Worm (Caenorhabditis elegans) whole organism, L2 larva: ENCODE data around the gene E02C12.6.

ENCODE experiments used
- C34F6.9 ChIP-seq: fragments of 150-350 bp; optimal IDR thresholded peaks from 2 replicates; lab custom pipeline; 2014; ENCODE audit warnings: missing biosample characterization, missing genetic modification characterization
- F13H6.1 ChIP-seq: sonication (generic microtip); optimal IDR thresholded peaks from 2 replicates; lab custom pipeline; 2016; ENCODE audit warnings: missing genetic modification characterization, missing compliant biosample characterization
- R02D3.7 ChIP-seq: fragments of 150-350 bp; optimal IDR thresholded peaks from 2 replicates; lab custom pipeline; 2014; ENCODE audit warnings: missing biosample characterization, missing genetic modification characterization
- ZK546.5 ChIP-seq: sonication (generic microtip); optimal IDR thresholded peaks from 2 replicates; lab custom pipeline; 2017; ENCODE audit warnings: missing biosample characterization, missing genetic modification characterization
- aly-2 ChIP-seq: fragments of 150-350 bp; optimal IDR thresholded peaks from 2 replicates; lab custom pipeline; 2014; ENCODE audit warnings: missing biosample characterization, missing genetic modification characterization
- ceh-16 ChIP-seq: fragments of 150-350 bp; optimal IDR thresholded peaks from 2 replicates; lab custom pipeline; 2014; ENCODE audit warnings: missing biosample characterization, missing genetic modification characterization
- ceh-82 ChIP-seq: fragments of 150-350 bp; optimal IDR thresholded peaks from 2 replicates; lab custom pipeline; 2014; ENCODE audit warnings: missing biosample characterization, missing genetic modification characterization
- egl-27 ChIP-seq: sonication (generic microtip); optimal IDR thresholded peaks from 3 replicates; lab custom pipeline; 2017; ENCODE audit warnings: missing biosample characterization, missing genetic modification reagents, missing genetic modification characterization
- elt-1 ChIP-seq: fragments of 150-350 bp; optimal IDR thresholded peaks from 2 replicates; lab custom pipeline; 2014; ENCODE audit warnings: missing biosample characterization, missing genetic modification characterization
- elt-3 ChIP-seq: sonication (generic microtip); optimal IDR thresholded peaks from 2 replicates; lab custom pipeline; 2017; ENCODE audit warnings: missing biosample characterization, missing genetic modification characterization
- fos-1 ChIP-seq: fragments of 150-350 bp; optimal IDR thresholded peaks from 2 replicates; lab custom pipeline; 2014; ENCODE audit warnings: missing biosample characterization, missing genetic modification characterization
- gmeb-1 ChIP-seq: fragments of 150-350 bp; optimal IDR thresholded peaks from 2 replicates; lab custom pipeline; 2014; ENCODE audit warnings: missing biosample characterization, missing genetic modification characterization
- lin-11 ChIP-seq: fragments of 150-350 bp; sonication (generic microtip); optimal IDR thresholded peaks from 2 replicates; lab custom pipeline; 2014; ENCODE audit warnings: missing biosample characterization, missing genetic modification characterization, inconsistent platforms, mixed read lengths
- lin-13 ChIP-seq: fragments of 150-350 bp; optimal IDR thresholded peaks from 2 replicates; lab custom pipeline; 2014; ENCODE audit warnings: missing biosample characterization, missing genetic modification reagents, missing genetic modification characterization
- lsy-2 ChIP-seq, 2 experiments: fragments of 150-350 bp in 1 of 2; sonication (generic microtip) in 1 of 2; optimal IDR thresholded peaks; 2 replicates each; lab custom pipeline; 2014 to 2017; ENCODE audit warnings: missing biosample characterization in 2 of 2, missing genetic modification characterization in 2 of 2
- mab-5 ChIP-seq: fragments of 150-350 bp; optimal IDR thresholded peaks from 2 replicates; lab custom pipeline; 2014; ENCODE audit warnings: missing biosample characterization, missing genetic modification characterization
- mdl-1 ChIP-seq, 2 experiments: fragments of 150-350 bp in 1 of 2; sonication (generic microtip) in 1 of 2; optimal IDR thresholded peaks; 2 replicates each; lab custom pipeline; 2017; ENCODE audit warnings: missing biosample characterization in 2 of 2, missing genetic modification characterization in 2 of 2
- nhr-10 ChIP-seq: sonication (generic microtip); optimal IDR thresholded peaks from 2 replicates; lab custom pipeline; 2017; ENCODE audit warnings: missing biosample characterization, missing genetic modification characterization
- nhr-11 ChIP-seq: fragments of 150-350 bp; optimal IDR thresholded peaks from 2 replicates; lab custom pipeline; 2014; ENCODE audit warnings: missing biosample characterization, missing genetic modification characterization
- nhr-129 ChIP-seq: fragments of 150-350 bp; optimal IDR thresholded peaks from 2 replicates; lab custom pipeline; 2014; ENCODE audit warnings: missing biosample characterization, missing genetic modification characterization
- nhr-23 ChIP-seq: fragments of 150-350 bp; optimal IDR thresholded peaks from 2 replicates; lab custom pipeline; 2014; ENCODE audit warnings: missing biosample characterization, missing genetic modification reagents, missing genetic modification characterization
- nhr-237 ChIP-seq: fragments of 150-350 bp; optimal IDR thresholded peaks from 2 replicates; lab custom pipeline; 2014; ENCODE audit warnings: missing biosample characterization, missing genetic modification characterization
- nhr-25 ChIP-seq: fragments of 150-350 bp; sonication (generic microtip); optimal IDR thresholded peaks from 3 replicates; lab custom pipeline; 2014; ENCODE audit warnings: missing biosample characterization, missing genetic modification characterization
- nhr-6 ChIP-seq: fragments of 150-350 bp; optimal IDR thresholded peaks from 2 replicates; lab custom pipeline; 2014; ENCODE audit warnings: missing biosample characterization, missing genetic modification characterization
- skn-1 ChIP-seq: sonication (generic microtip); optimal IDR thresholded peaks from 2 replicates; lab custom pipeline; 2017; ENCODE audit warnings: missing biosample characterization, missing genetic modification characterization
- sma-3 ChIP-seq: sonication (generic microtip); optimal IDR thresholded peaks from 2 replicates; lab custom pipeline; 2016; ENCODE audit warnings: missing genetic modification reagents, missing genetic modification characterization, missing compliant biosample characterization
- sma-9 ChIP-seq, 2 experiments: fragments of 150-350 bp in 1 of 2; sonication (generic microtip) in 1 of 2; optimal IDR thresholded peaks; 2 replicates each; lab custom pipeline; 2014 to 2016; ENCODE audit warnings: missing genetic modification characterization in 2 of 2, mild to moderate bottlenecking in 1 of 2, missing biosample characterization in 1 of 2, missing compliant biosample characterization in 1 of 2, missing genetic modification reagents in 1 of 2, moderate library complexity in 1 of 2
- snpc-4 ChIP-seq: fragments of 150-350 bp; optimal IDR thresholded peaks from 2 replicates; lab custom pipeline; 2014; ENCODE audit warnings: missing biosample characterization, missing genetic modification characterization
- unc-55 ChIP-seq: fragments of 150-350 bp; sonication (generic microtip); optimal IDR thresholded peaks from 3 replicates; lab custom pipeline; 2014; ENCODE audit warnings: missing biosample characterization, missing genetic modification reagents, missing genetic modification characterization
- zag-1 ChIP-seq: fragments of 150-350 bp; optimal IDR thresholded peaks from 2 replicates; lab custom pipeline; 2014; ENCODE audit warnings: missing biosample characterization, missing genetic modification characterization
- ztf-1 ChIP-seq: fragments of 200-800 bp; sonication (Bioruptor generic); conservative IDR thresholded peaks from 2 replicates; pipeline ENCODE4 v1.3.6; 2022; ENCODE audit warnings: missing genetic modification characterization, missing compliant biosample characterization
- ztf-11 ChIP-seq: sonication (generic microtip); optimal IDR thresholded peaks from 2 replicates; lab custom pipeline; 2017; ENCODE audit warnings: missing biosample characterization, missing genetic modification characterization

E02C12.6 gene

DNA sequence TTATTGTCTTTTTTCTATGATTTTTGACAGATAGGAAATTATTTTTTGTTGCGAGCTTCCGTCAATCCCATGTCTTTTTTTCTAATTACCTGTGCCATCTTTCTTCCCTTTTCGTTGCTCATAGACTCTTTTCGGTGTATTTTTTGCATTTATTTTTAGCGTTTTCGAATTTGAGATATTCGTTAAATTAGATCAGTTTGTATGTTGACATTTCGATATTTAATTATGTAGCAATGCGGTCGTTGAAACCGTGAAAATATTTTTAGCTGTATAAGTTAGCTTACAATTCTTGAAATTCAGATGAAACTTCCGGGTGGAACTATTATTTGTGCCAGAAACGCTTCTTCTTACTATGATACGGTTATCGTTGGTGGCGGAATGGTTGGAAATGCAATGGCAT is 34.4 kb downstream of the E02C12.6 start, which contains the start of gene coq-6:
Gene coq-6 (plus strand): TSS at position 301 of the 400 bp plus-strand sequence.
- TF ChIP-seq lin-13 (no peak), egl-27 (tag; lab: Kevin White, UChicago) (no peak), elt-3 (tag; lab: Kevin White, UChicago) (no peak), nhr-129 (tag; lab: Kevin White, UChicago) (no peak), fos-1 (tag; lab: Kevin White, UChicago) (no peak), gmeb-1 (no peak), lsy-2 (tag; optimal IDR thresholded peaks at IDR 0.05; lab: Kevin White, UChicago) (no peak), zag-1 (no peak), ztf-1 (GFP tag; lab: Robert Waterston, UW) (no peak), nhr-11 (tag; lab: Kevin White, UChicago) (no peak), nhr-237 (tag; lab: Kevin White, UChicago) (no peak), lin-11 (no peak), mab-5 (tag; lab: Kevin White, UChicago) (no peak), nhr-6 (no peak), skn-1 (tag; lab: Kevin White, UChicago) (no peak), aly-2 (tag; lab: Kevin White, UChicago) (no peak), ztf-11 (tag; lab: Kevin White, UChicago) (no peak)

DNA sequence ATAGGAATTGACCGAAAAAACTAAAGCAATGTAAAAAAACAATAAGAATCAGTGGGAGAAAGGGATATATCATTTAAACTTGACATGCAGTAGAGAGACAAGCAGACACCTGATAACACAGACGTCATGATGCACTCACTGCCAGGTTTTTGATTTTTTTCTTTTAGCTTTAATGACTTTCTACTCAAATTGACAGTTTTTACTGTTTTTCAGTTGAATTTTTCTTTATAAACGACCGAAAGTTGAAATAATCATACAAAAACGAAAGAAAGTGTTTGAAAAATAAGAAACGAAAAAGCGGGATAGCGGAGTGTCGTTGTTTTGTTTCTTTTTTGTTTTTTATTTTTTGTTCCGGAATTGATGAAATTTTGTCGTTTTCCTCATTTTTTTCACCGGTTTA is 36.7 kb downstream of the E02C12.6 start, which contains the start of gene ucp-4:
Gene ucp-4 (plus strand): TSS at position 83 of the 400 bp plus-strand sequence.
- no peak for TF ChIP-seq lin-11
- no peak for TF ChIP-seq nhr-10 (tag; lab: Kevin White, UChicago)
- no peak for TF ChIP-seq gmeb-1
- peak; percentile 37 for TF ChIP-seq C34F6.9 (tag; lab: Kevin White, UChicago)
- no peak for TF ChIP-seq fos-1 (tag; lab: Kevin White, UChicago)
- TF ChIP-seq ceh-16 (tag; lab: Kevin White, UChicago): no peak

DNA sequence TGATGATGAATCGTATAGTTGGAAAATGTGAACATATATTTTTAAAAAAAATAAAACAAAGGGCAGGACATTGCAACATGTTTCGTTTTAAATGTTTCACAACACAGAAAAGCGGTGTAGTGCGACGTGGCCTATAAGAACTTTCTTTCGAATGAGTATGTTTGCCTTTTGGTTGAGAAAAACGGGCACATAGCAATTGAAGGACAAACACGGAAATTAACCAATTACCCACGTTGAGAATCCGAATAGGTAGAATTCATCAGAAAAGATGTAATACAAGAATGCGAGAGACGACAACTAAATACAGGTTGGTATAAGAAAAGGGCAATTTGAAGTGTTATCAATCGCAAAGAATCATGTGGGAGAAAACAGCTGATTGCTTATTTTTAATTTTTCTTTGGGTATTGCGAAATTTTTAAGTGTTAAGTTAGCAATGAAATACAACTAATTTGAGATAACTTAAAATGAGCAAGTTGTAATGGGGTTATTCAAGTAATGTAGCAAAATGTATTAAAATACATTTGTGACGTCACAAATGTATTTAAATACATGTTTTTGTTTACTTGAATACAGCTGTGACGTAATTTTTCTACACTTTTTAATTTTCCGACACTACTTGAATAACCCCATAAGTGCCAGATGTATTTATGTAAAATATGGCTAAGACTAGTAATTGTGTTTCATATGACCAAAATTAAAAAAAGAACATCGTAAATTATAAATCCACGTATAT is 37.4 kb downstream of the E02C12.6 start, which contains the start of gene acl-14:
Gene acl-14 (minus strand): TSS at position 316 of the 733 bp plus-strand sequence.
- TF ChIP-seq unc-55 (GFP tag; lab: Kevin White, UChicago): peak; percentile 8
- TF ChIP-seq gmeb-1: peak; percentile 31
- TF ChIP-seq nhr-25 (tag; lab: Kevin White, UChicago): peak; percentile 59
- TF ChIP-seq ceh-82 (tag; lab: Kevin White, UChicago): no peak
- TF ChIP-seq snpc-4 (tag; lab: Kevin White, UChicago): no peak
- peak; percentile 18 for TF ChIP-seq sma-9 (GFP tag; optimal IDR thresholded peaks at IDR 0.05; lab: Kevin White, UChicago)
- no peak for TF ChIP-seq sma-9 (tag; optimal IDR thresholded peaks at IDR 0.05; lab: Kevin White, UChicago)

DNA sequence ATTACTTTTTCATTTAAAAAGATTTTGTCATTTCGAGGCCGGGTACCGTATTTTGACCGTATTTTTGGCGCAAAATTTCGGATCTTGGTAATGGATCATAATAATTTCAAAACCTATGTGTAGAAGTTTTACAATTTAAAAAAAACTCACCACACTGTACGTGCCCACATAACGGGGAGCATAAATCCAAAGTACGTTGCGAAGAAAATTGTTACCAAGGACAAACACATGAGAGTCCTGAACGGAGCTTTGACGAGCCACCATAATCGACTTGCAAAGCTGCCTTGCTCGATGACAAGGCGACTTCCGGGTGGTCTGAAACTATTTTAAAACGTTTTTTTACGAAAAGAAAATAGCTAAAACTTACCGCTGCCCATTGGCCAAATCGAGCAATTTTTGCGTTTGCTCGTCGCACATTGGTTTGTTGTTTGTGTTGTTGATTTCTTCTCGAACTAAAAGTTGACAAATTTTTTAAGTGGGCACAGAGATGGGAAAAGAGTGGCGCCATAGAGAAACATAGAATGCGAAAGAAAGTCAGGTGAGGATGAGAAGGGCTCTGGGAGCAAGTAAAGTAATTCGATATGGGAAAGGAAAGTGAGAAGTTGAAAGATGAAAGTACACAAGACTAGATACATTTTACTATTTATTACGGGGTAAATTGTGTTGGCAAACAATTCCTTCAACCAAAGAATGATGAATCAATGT is 38.1 kb downstream of the E02C12.6 start:
- TF ChIP-seq F13H6.1 (tag; lab: Kevin White, UChicago) (peak; percentile 48), nhr-6 (no peak), nhr-11 (tag; lab: Kevin White, UChicago) (no peak), sma-3 (no peak), ZK546.5 (tag; lab: Kevin White, UChicago) (no peak), ceh-16 (tag; lab: Kevin White, UChicago) (no peak), unc-55 (GFP tag; lab: Kevin White, UChicago) (no peak), elt-1 (tag; lab: Kevin White, UChicago) (no peak), ztf-1 (GFP tag; lab: Robert Waterston, UW) (no peak), ceh-82 (tag; lab: Kevin White, UChicago) (no peak), lsy-2 (tag; optimal IDR thresholded peaks at IDR 0.05; lab: Kevin White, UChicago) (no peak), nhr-129 (tag; lab: Kevin White, UChicago) (peak; percentile 7), zag-1 (no peak), nhr-23 (tag; lab: Kevin White, UChicago) (no peak), mdl-1 (tag; optimal IDR thresholded peaks at IDR 0.05; lab: Kevin White, UChicago) (no peak), elt-3 (tag; lab: Kevin White, UChicago) (no peak), R02D3.7 (tag; lab: Kevin White, UChicago) (no peak)
